Worm (Caenorhabditis elegans) whole organism, late embryonic: ENCODE results near the gene oac-48.

Source experiments
- C08G9.2 ChIP-seq: sonication (generic microtip); optimal IDR thresholded peaks from 2 replicates; lab custom pipeline; 2016; ENCODE audit warnings: mild to moderate bottlenecking, missing genetic modification characterization, moderate library complexity, missing compliant biosample characterization
- F13H6.1 ChIP-seq: sonication (generic microtip); optimal IDR thresholded peaks from 2 replicates; lab custom pipeline; 2016; ENCODE audit warnings: missing genetic modification characterization, missing compliant biosample characterization
- K02D7.2 ChIP-seq: sonication (generic microtip); optimal IDR thresholded peaks from 2 replicates; lab custom pipeline; 2017; ENCODE audit warnings: mild to moderate bottlenecking, missing genetic modification characterization, missing compliant biosample characterization
- K09A11.1 ChIP-seq: sonication (generic microtip); optimal IDR thresholded peaks from 2 replicates; lab custom pipeline; 2017; ENCODE audit warnings: antibody characterized with exemption, mild to moderate bottlenecking, missing genetic modification characterization, missing compliant biosample characterization; ENCODE audit not compliant: insufficient read depth
- T23F11.4 ChIP-seq: fragments of 200-800 bp; sonication (Bioruptor generic); optimal IDR thresholded peaks from 2 replicates; lab custom pipeline; 2018; ENCODE audit warnings: mild to moderate bottlenecking, missing genetic modification characterization, missing compliant biosample characterization
- ceh-2 ChIP-seq: sonication (generic microtip); optimal IDR thresholded peaks from 2 replicates; lab custom pipeline; 2016; ENCODE audit warnings: missing genotype, missing genetic modification characterization, missing compliant biosample characterization
- ceh-22 ChIP-seq: sonication (generic microtip); optimal IDR thresholded peaks from 2 replicates; lab custom pipeline; 2017; ENCODE audit warnings: missing biosample characterization, missing genetic modification characterization
- ceh-31 ChIP-seq: sonication (generic microtip); optimal IDR thresholded peaks from 2 replicates; lab custom pipeline; 2016; ENCODE audit warnings: missing genetic modification characterization, missing compliant biosample characterization
- ceh-48 ChIP-seq: sonication (generic microtip); optimal IDR thresholded peaks from 2 replicates; lab custom pipeline; 2016; ENCODE audit warnings: missing genetic modification characterization, inconsistent platforms, missing compliant biosample characterization
- che-1 ChIP-seq: sonication (generic microtip); optimal IDR thresholded peaks from 2 replicates; lab custom pipeline; 2016; ENCODE audit warnings: mild to moderate bottlenecking, missing genetic modification characterization, missing compliant biosample characterization
- dmd-4 ChIP-seq: sonication (generic microtip); optimal IDR thresholded peaks from 2 replicates; lab custom pipeline; 2016; ENCODE audit warnings: borderline replicate concordance, missing genetic modification characterization, missing compliant biosample characterization
- dve-1 ChIP-seq: sonication (generic microtip); optimal IDR thresholded peaks from 2 replicates; lab custom pipeline; 2017; ENCODE audit warnings: antibody characterized with exemption, mild to moderate bottlenecking, missing genetic modification characterization, missing compliant biosample characterization
- elt-2 ChIP-seq: sonication (generic microtip); optimal IDR thresholded peaks from 2 replicates; lab custom pipeline; 2016; ENCODE audit warnings: missing genetic modification reagents, missing genetic modification characterization, missing compliant biosample characterization
- ets-4 ChIP-seq: sonication (generic microtip); optimal IDR thresholded peaks from 2 replicates; lab custom pipeline; 2016; ENCODE audit warnings: missing genetic modification characterization, missing compliant biosample characterization
- fax-1 ChIP-seq: sonication (generic microtip); optimal IDR thresholded peaks from 2 replicates; lab custom pipeline; 2016; ENCODE audit warnings: missing genotype, missing genetic modification characterization, missing compliant biosample characterization
- fkh-6 ChIP-seq: sonication (generic microtip); optimal IDR thresholded peaks from 2 replicates; lab custom pipeline; 2016; ENCODE audit warnings: missing genetic modification characterization, missing compliant biosample characterization
- gmeb-2 ChIP-seq: sonication (generic microtip); optimal IDR thresholded peaks from 2 replicates; lab custom pipeline; 2016; ENCODE audit warnings: missing genetic modification characterization, inconsistent platforms, missing compliant biosample characterization
- hlh-13 ChIP-seq: fragments of 200-800 bp; sonication (Bioruptor generic); optimal IDR thresholded peaks from 2 replicates; lab custom pipeline; 2018; ENCODE audit warnings: mild to moderate bottlenecking, missing genetic modification characterization, missing compliant biosample characterization
- hlh-15 ChIP-seq: sonication (generic microtip); optimal IDR thresholded peaks from 2 replicates; lab custom pipeline; 2016; ENCODE audit warnings: missing genetic modification characterization, missing compliant biosample characterization
- hlh-6 ChIP-seq: sonication (generic microtip); optimal IDR thresholded peaks from 2 replicates; lab custom pipeline; 2016; ENCODE audit warnings: missing genotype, missing genetic modification characterization, missing compliant biosample characterization
- hlh-8 ChIP-seq: sonication (generic microtip); optimal IDR thresholded peaks from 2 replicates; lab custom pipeline; 2016; ENCODE audit warnings: missing genotype, missing genetic modification characterization, missing compliant biosample characterization
- lim-6 ChIP-seq: sonication (generic microtip); optimal IDR thresholded peaks from 2 replicates; lab custom pipeline; 2016; ENCODE audit warnings: missing genetic modification characterization, missing compliant biosample characterization
- mec-3 ChIP-seq: sonication (generic microtip); optimal IDR thresholded peaks from 2 replicates; lab custom pipeline; 2016; ENCODE audit warnings: borderline replicate concordance, missing genetic modification characterization, missing compliant biosample characterization
- pat-9 ChIP-seq: fragments of 200-800 bp; sonication (Bioruptor generic); optimal IDR thresholded peaks from 2 replicates; lab custom pipeline; 2018; ENCODE audit warnings: mild to moderate bottlenecking, missing genetic modification characterization, moderate library complexity, missing compliant biosample characterization
- pha-2 ChIP-seq: sonication (generic microtip); optimal IDR thresholded peaks from 2 replicates; lab custom pipeline; 2017; ENCODE audit warnings: mild to moderate bottlenecking, missing genetic modification characterization, missing compliant biosample characterization
- pha-4 ChIP-seq: fragments of 150-350 bp; optimal IDR thresholded peaks from 2 replicates; lab custom pipeline; 2018; ENCODE audit warnings: missing biosample characterization, missing genetic modification reagents, missing genetic modification characterization
- pqm-1 ChIP-seq: sonication (generic microtip); optimal IDR thresholded peaks from 2 replicates; lab custom pipeline; 2016; ENCODE audit warnings: missing genetic modification characterization, missing compliant biosample characterization
- ref-2 ChIP-seq: sonication (generic microtip); optimal IDR thresholded peaks from 2 replicates; lab custom pipeline; 2016; ENCODE audit warnings: missing genetic modification characterization, missing compliant biosample characterization
- sox-2 ChIP-seq: fragments of 200-800 bp; sonication (Bioruptor generic); IDR thresholded peaks from 2 replicates; pipeline ENCODE4 v1.3.6; 2022; ENCODE audit warnings: missing genetic modification reagents, missing genetic modification characterization, missing compliant biosample characterization
- tbx-2 ChIP-seq: sonication (generic microtip); optimal IDR thresholded peaks from 2 replicates; lab custom pipeline; 2016; ENCODE audit warnings: missing genetic modification characterization, missing compliant biosample characterization
- tbx-7 ChIP-seq: sonication (generic microtip); optimal IDR thresholded peaks from 2 replicates; lab custom pipeline; 2016; ENCODE audit warnings: missing genotype, missing genetic modification characterization, missing compliant biosample characterization
- ttx-3 ChIP-seq: sonication (generic microtip); optimal IDR thresholded peaks from 2 replicates; lab custom pipeline; 2016; ENCODE audit warnings: missing genetic modification reagents, missing genetic modification characterization, missing compliant biosample characterization
- unc-86 ChIP-seq: sonication (generic microtip); optimal IDR thresholded peaks from 2 replicates; lab custom pipeline; 2016; ENCODE audit warnings: missing genetic modification characterization, missing compliant biosample characterization

oac-48 gene

DNA sequence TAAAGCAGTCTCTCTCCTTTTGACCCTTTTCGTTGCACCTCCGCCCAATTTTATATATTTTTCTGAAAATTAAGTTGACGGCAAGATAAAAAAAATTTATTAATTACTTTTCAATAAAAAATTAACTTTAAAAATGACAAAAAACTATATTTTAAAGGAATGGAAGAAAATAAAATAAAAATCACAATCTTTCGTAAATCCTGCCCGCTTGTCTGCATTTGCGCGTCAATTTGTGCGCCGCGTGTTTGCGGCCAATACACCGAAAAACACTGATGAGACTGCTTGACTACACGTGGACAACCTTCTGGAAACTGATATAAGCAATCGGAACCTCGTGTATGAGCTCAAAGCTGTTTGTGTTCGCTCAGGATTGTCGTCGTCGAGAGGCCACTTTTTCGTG is 36.6 kb upstream of the oac-48 start, which contains the start of gene C08F11.7:
C08F11.7 (plus strand) TSS at position 301 of the 400 bp plus-strand sequence.
- TF ChIP-seq ref-2 (no peak), fax-1 (tag; lab: Kevin White, UChicago) (no peak), unc-86 (no peak), K09A11.1 (tag; lab: Kevin White, UChicago) (no peak), ceh-48 (tag; lab: Kevin White, UChicago) (no peak), pat-9 (tag; lab: Kevin White, UChicago) (no peak), pha-4 (tag; lab: Kevin White, UChicago) (no peak), C08G9.2 (tag; lab: Kevin White, UChicago) (no peak), pqm-1 (tag; lab: Kevin White, UChicago) (no peak), sox-2 (GFP tag; lab: Robert Waterston, UW) (no peak), ttx-3 (no peak), hlh-6 (tag; lab: Kevin White, UChicago) (no peak), elt-2 (tag; lab: Kevin White, UChicago) (no peak), dmd-4 (tag; lab: Kevin White, UChicago) (no peak), che-1 (tag; lab: Kevin White, UChicago) (no peak), T23F11.4 (GFP tag; lab: Kevin White, UChicago) (no peak), ceh-2 (tag; lab: Kevin White, UChicago) (no peak)

DNA sequence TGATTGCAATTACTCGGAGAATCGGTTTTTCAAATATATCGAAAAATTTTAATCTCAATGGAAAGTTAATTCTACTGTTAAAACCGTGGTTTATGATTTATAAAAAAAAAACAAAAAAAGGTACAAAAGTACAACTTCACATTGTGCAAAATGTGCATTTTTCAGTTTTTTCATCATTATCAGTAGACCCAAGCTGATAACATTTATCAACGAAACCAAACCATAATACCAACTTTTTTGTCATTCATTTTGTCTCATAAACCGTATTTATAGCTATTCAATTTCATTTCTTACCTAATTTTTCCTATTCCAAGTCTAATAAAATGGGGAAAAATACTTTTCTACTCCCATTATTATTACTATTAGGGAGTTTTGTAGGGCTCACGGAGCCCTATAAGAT is 34.6 kb upstream of the oac-48 start, which contains the start of gene ugt-22:
ugt-22 (plus strand) TSS at position 234 of the 400 bp plus-strand sequence.
- TF ChIP-seq elt-2 (tag; lab: Kevin White, UChicago) (peak; percentile 67), fkh-6 (no peak)
- TF ChIP-seq, all 69 proteins: peak for 1

DNA sequence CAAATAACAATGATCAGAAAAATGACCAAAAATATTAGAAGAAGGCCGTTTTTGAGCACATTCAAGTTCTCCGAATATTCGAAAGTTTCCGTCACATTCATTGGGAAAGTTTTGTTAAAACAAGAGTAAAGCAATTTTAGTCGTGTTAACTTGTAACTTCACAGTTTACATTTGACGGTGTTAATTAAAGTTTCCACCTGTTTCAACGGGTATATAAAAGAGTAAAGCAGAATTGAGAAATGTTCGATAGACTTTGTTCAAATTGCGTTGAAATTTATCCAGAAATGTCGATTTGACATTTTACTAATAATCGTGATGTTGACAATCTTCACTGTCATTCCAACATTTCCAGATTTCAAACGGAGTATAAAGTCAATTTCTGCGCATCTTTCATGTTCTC is 27.8 kb upstream of the oac-48 start, which contains the start of gene srz-29:
srz-29 (minus strand) TSS at position 101 of the 400 bp plus-strand sequence.
- TF ChIP-seq hlh-13 (GFP tag; lab: Kevin White, UChicago) (no peak), hlh-8 (tag; lab: Kevin White, UChicago) (no peak), ceh-48 (tag; lab: Kevin White, UChicago) (no peak), C08G9.2 (tag; lab: Kevin White, UChicago) (no peak), ceh-2 (tag; lab: Kevin White, UChicago) (no peak), hlh-15 (tag; lab: Kevin White, UChicago) (no peak), tbx-2 (tag; lab: Kevin White, UChicago) (no peak), pqm-1 (tag; lab: Kevin White, UChicago) (no peak), unc-86 (no peak), ceh-31 (tag; lab: Kevin White, UChicago) (no peak), fkh-6 (no peak), lim-6 (no peak), tbx-7 (tag; lab: Kevin White, UChicago) (no peak), K09A11.1 (tag; lab: Kevin White, UChicago) (no peak), K02D7.2 (no peak), elt-2 (tag; lab: Kevin White, UChicago) (no peak), pha-2 (tag; lab: Kevin White, UChicago) (no peak), mec-3 (no peak)

DNA sequence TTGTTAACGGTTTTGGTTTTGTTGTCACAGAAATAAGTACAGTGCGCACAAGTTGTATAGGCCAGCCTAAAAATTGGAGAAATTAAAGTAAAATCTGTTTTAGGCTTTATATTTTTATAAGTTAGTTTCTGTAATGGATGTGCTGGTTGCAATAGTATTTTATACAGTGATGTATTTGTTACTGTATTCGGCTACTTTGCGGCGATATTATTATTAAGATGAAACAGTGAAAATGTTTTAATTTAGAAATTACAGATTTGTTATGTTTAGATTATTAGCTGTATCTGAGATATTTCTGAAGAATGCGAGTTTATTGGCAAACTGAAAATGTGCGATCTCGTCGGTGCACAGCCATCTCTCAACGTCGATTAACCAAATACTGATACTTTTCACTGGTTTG is 26.0 kb upstream of the oac-48 start, which contains the start of gene ule-4:
ule-4 (minus strand) TSS at position 101 of the 400 bp plus-strand sequence.
- no peak for TF ChIP-seq K09A11.1 (tag; lab: Kevin White, UChicago)
- no peak for TF ChIP-seq ceh-22 (tag; lab: Kevin White, UChicago)
- no peak for TF ChIP-seq hlh-13 (GFP tag; lab: Kevin White, UChicago)
- TF ChIP-seq che-1 (tag; lab: Kevin White, UChicago): no peak
- TF ChIP-seq gmeb-2 (tag; lab: Kevin White, UChicago): no peak

DNA sequence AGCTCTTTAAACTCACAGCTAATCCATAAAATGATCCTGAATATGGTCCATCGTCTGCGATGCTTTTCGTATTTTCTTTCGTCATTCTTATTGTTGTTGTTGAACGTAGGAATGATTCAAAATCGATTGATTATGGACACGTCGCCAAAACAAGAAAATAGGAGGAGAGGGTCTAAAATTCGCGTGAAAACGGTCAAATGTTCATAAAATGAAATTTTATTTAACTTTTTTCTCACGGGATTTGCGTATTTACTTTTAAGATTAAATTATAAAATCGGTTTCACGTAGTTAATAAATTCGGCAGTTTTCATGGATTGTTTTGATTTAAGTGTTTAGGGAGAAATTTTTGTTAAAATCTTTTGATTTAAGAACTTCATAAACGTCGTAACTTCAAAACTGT is 24.5 kb upstream of the oac-48 start, which contains the start of gene C08F11.10:
C08F11.10 (minus strand) TSS at position 101 of the 400 bp plus-strand sequence.
- TF ChIP-seq F13H6.1 (tag; lab: Kevin White, UChicago) (no peak), C08G9.2 (tag; lab: Kevin White, UChicago) (no peak), dve-1 (no peak), K09A11.1 (tag; lab: Kevin White, UChicago) (no peak), ets-4 (no peak)
